Fruit fly (Drosophila melanogaster) whole organism, embryonic: Measurements from ENCODE around the gene CG43248.

Experiments used
- Ada2b ChIP-seq: fragments of 200-800 bp; sonication (Bioruptor generic); IDR thresholded peaks from 2 replicates; pipeline ENCODE4 v1.3.6; 2022; ENCODE audit warnings: missing biosample characterization, missing genetic modification characterization
- Atf3 ChIP-seq: fragments of 200-800 bp; sonication (Bioruptor generic); optimal IDR thresholded peaks from 3 replicates; lab custom pipeline; 2016; ENCODE audit warnings: missing biosample characterization, missing genetic modification characterization
- CG1024 ChIP-seq: fragments of 200-800 bp; sonication (Bioruptor generic); IDR thresholded peaks from 2 replicates; pipeline ENCODE4 v1.3.6; 2022; ENCODE audit warnings: missing biosample characterization, missing genetic modification characterization
- CG10462 ChIP-seq: fragments of 200-800 bp; sonication (Bioruptor generic); optimal IDR thresholded peaks from 2 replicates; lab custom pipeline; 2016; ENCODE audit warnings: missing biosample characterization, missing genetic modification characterization
- CG10654 ChIP-seq: fragments of 200-800 bp; sonication (Bioruptor generic); optimal IDR thresholded peaks from 2 replicates; lab custom pipeline; 2016; ENCODE audit warnings: missing biosample characterization, missing genetic modification characterization
- CG11456 ChIP-seq: fragments of 200-800 bp; sonication (Bioruptor generic); IDR thresholded peaks from 3 replicates; pipeline ENCODE4 v1.3.6; 2022; ENCODE audit warnings: missing biosample characterization, missing genetic modification characterization
- CG12659 ChIP-seq: fragments of 200-800 bp; sonication (Bioruptor generic); optimal IDR thresholded peaks from 3 replicates; lab custom pipeline; 2017; ENCODE audit warnings: mild to moderate bottlenecking, missing biosample characterization, missing genetic modification reagents, missing genetic modification characterization
- CG13287 ChIP-seq: fragments of 200-800 bp; sonication (Bioruptor generic); IDR thresholded peaks from 2 replicates; pipeline ENCODE4 v1.3.6; 2022; ENCODE audit warnings: missing biosample characterization, missing genetic modification characterization; ENCODE audit not compliant: partially characterized antibody
- CG13624 ChIP-seq: fragments of 200-800 bp; sonication (Bioruptor generic); optimal IDR thresholded peaks from 2 replicates; lab custom pipeline; 2016; ENCODE audit warnings: missing biosample characterization, missing genetic modification characterization
- CG13894 ChIP-seq: fragments of 200-800 bp; sonication (Bioruptor generic); optimal IDR thresholded peaks from 3 replicates; lab custom pipeline; 2018; ENCODE audit warnings: missing biosample characterization, mild to moderate bottlenecking, missing genetic modification characterization, moderate library complexity
- CG14667 ChIP-seq: fragments of 200-800 bp; sonication (Bioruptor generic); IDR thresholded peaks from 2 replicates; pipeline ENCODE4 v1.3.6; 2022; ENCODE audit warnings: missing biosample characterization, missing genetic modification characterization
- CG1529 ChIP-seq: fragments of 200-800 bp; sonication (Bioruptor generic); optimal IDR thresholded peaks from 3 replicates; lab custom pipeline; 2018; ENCODE audit warnings: missing biosample characterization, missing genetic modification characterization
- CG1832 ChIP-seq: fragments of 200-800 bp; sonication (Bioruptor generic); optimal IDR thresholded peaks from 2 replicates; lab custom pipeline; 2017; ENCODE audit warnings: missing biosample characterization, mild to moderate bottlenecking, missing genetic modification characterization, inconsistent platforms
- CG2116 ChIP-seq: fragments of 200-800 bp; sonication (Bioruptor generic); optimal IDR thresholded peaks from 3 replicates; lab custom pipeline; 2018; ENCODE audit warnings: missing biosample characterization, mild to moderate bottlenecking, missing genetic modification characterization
- CG33213 ChIP-seq: fragments of 200-800 bp; sonication (Bioruptor generic); optimal IDR thresholded peaks from 3 replicates; lab custom pipeline; 2016; ENCODE audit warnings: missing biosample characterization, missing genetic modification characterization
- CG33557 ChIP-seq: fragments of 200-800 bp; sonication (Bioruptor generic); optimal IDR thresholded peaks from 2 replicates; lab custom pipeline; 2019; ENCODE audit warnings: missing biosample characterization, mild to moderate bottlenecking, missing genetic modification characterization, moderate library complexity
- CG34224 ChIP-seq: fragments of 200-800 bp; sonication (Bioruptor generic); IDR thresholded peaks from 3 replicates; pipeline ENCODE4 v1.3.6; 2022; ENCODE audit warnings: missing biosample characterization, missing genetic modification characterization; ENCODE audit not compliant: partially characterized antibody
- CG4730 ChIP-seq: fragments of 200-800 bp; sonication (Bioruptor generic); IDR thresholded peaks from 2 replicates; pipeline ENCODE4 v1.3.6; 2022; ENCODE audit warnings: missing biosample characterization, missing genetic modification characterization
- CG5953 ChIP-seq: fragments of 200-800 bp; sonication (Bioruptor generic); IDR thresholded peaks from 2 replicates; pipeline ENCODE4 v1.3.6; 2022; ENCODE audit warnings: missing biosample characterization, missing genetic modification characterization
- CG6175 ChIP-seq: fragments of 200-800 bp; sonication (Bioruptor generic); IDR thresholded peaks from 3 replicates; pipeline ENCODE4 v1.3.6; 2022; ENCODE audit warnings: missing biosample characterization, missing genetic modification characterization
- CG6654 ChIP-seq: fragments of 200-800 bp; sonication (Bioruptor generic); optimal IDR thresholded peaks from 2 replicates; lab custom pipeline; 2017; ENCODE audit warnings: missing biosample characterization, mild to moderate bottlenecking, missing genetic modification characterization
- CG6683 ChIP-seq: fragments of 200-800 bp; sonication (Bioruptor generic); optimal IDR thresholded peaks from 2 replicates; lab custom pipeline; 2017; ENCODE audit warnings: missing biosample characterization, mild to moderate bottlenecking, missing genetic modification characterization, missing genetic modification reagents
- CG6791 ChIP-seq: fragments of 200-800 bp; sonication (Bioruptor generic); IDR thresholded peaks from 3 replicates; pipeline ENCODE4 v1.3.6; 2022; ENCODE audit warnings: missing biosample characterization, missing genetic modification characterization; ENCODE audit not compliant: partially characterized antibody
- Chrac-16 ChIP-seq: fragments of 200-800 bp; sonication (Bioruptor generic); optimal IDR thresholded peaks from 3 replicates; lab custom pipeline; 2016; ENCODE audit warnings: missing biosample characterization, missing genetic modification characterization
- Doc2 ChIP-seq: fragments of 200-800 bp; sonication (Bioruptor generic); IDR thresholded peaks from 2 replicates; pipeline ENCODE4 v1.3.6; 2022; ENCODE audit warnings: missing biosample characterization, missing genetic modification characterization
- Dref ChIP-seq: fragments of 200-800 bp; sonication (Bioruptor generic); IDR thresholded peaks from 2 replicates; pipeline ENCODE4 v1.3.6; 2022; ENCODE audit warnings: missing biosample characterization, missing genetic modification characterization
- HLHmδ ChIP-seq: fragments of 200-800 bp; sonication (Bioruptor generic); optimal IDR thresholded peaks from 2 replicates; lab custom pipeline; 2018; ENCODE audit warnings: missing biosample characterization, mild to moderate bottlenecking, missing genetic modification characterization, moderate library complexity
- HmgD ChIP-seq: fragments of 200-800 bp; sonication (Bioruptor generic); optimal IDR thresholded peaks from 3 replicates; lab custom pipeline; 2016; ENCODE audit warnings: missing biosample characterization, missing genetic modification characterization
- Hr51 ChIP-seq, 2 experiments: fragments of 200-800 bp; sonication (Bioruptor generic); optimal IDR thresholded peaks; 2 replicates in 1 of 2; 3 replicates in 1 of 2; lab custom pipeline; 2016 to 2018; ENCODE audit warnings: missing biosample characterization in 2 of 2, missing genetic modification characterization in 2 of 2, mild to moderate bottlenecking in 1 of 2, moderate library complexity in 1 of 2
- Lim3 ChIP-seq: fragments of 200-800 bp; sonication (Bioruptor generic); IDR thresholded peaks from 2 replicates; pipeline ENCODE4 v1.3.6; 2022; ENCODE audit warnings: missing biosample characterization, missing genetic modification characterization
- NK7.1 ChIP-seq: fragments of 200-800 bp; sonication (Bioruptor generic); optimal IDR thresholded peaks from 3 replicates; lab custom pipeline; 2016; ENCODE audit warnings: missing biosample characterization, missing genetic modification characterization
- Sry-β ChIP-seq: fragments of 200-800 bp; sonication (Bioruptor generic); optimal IDR thresholded peaks from 2 replicates; lab custom pipeline; 2018; ENCODE audit warnings: missing biosample characterization, mild to moderate bottlenecking, missing genetic modification characterization, moderate library complexity
- chn ChIP-seq: fragments of 200-800 bp; sonication (Bioruptor generic); optimal IDR thresholded peaks from 2 replicates; lab custom pipeline; 2016; ENCODE audit warnings: missing biosample characterization, missing genetic modification characterization
- dmrt99B ChIP-seq: fragments of 200-800 bp; sonication (Bioruptor generic); optimal IDR thresholded peaks from 2 replicates; lab custom pipeline; 2018; ENCODE audit warnings: missing biosample characterization, mild to moderate bottlenecking, missing genetic modification characterization, moderate library complexity
- gem ChIP-seq: fragments of 200-800 bp; sonication (Bioruptor generic); optimal IDR thresholded peaks from 2 replicates; lab custom pipeline; 2019; ENCODE audit warnings: missing biosample characterization, mild to moderate bottlenecking, missing genetic modification characterization, moderate library complexity
- gsb ChIP-seq: fragments of 200-800 bp; sonication (Bioruptor generic); IDR thresholded peaks from 2 replicates; pipeline ENCODE4 v1.3.6; 2022; ENCODE audit warnings: missing biosample characterization, missing genetic modification characterization
- gt ChIP-seq: fragments of 200-800 bp; sonication (Bioruptor generic); IDR thresholded peaks from 2 replicates; pipeline ENCODE4 v1.3.6; 2022; ENCODE audit warnings: missing biosample characterization, missing genetic modification characterization
- ind ChIP-seq: fragments of 200-800 bp; sonication (Bioruptor generic); optimal IDR thresholded peaks from 3 replicates; lab custom pipeline; 2016; ENCODE audit warnings: missing biosample characterization, missing genetic modification characterization
- kah ChIP-seq: fragments of 200-800 bp; sonication (Bioruptor generic); optimal IDR thresholded peaks from 2 replicates; lab custom pipeline; 2018; ENCODE audit warnings: missing biosample characterization, mild to moderate bottlenecking, missing genetic modification characterization
- klu ChIP-seq: fragments of 200-800 bp; sonication (Bioruptor generic); IDR thresholded peaks from 2 replicates; pipeline ENCODE4 v1.3.6; 2022; ENCODE audit warnings: missing biosample characterization, missing genetic modification characterization
- maf-S ChIP-seq: fragments of 200-800 bp; sonication (Bioruptor generic); optimal IDR thresholded peaks from 2 replicates; lab custom pipeline; 2016; ENCODE audit warnings: missing biosample characterization, missing genetic modification characterization
- nmo ChIP-seq: fragments of 200-800 bp; sonication (Bioruptor generic); optimal IDR thresholded peaks from 2 replicates; lab custom pipeline; 2018; ENCODE audit warnings: missing biosample characterization, mild to moderate bottlenecking, missing genetic modification characterization, moderate library complexity
- nom ChIP-seq: fragments of 200-800 bp; sonication (Bioruptor generic); optimal IDR thresholded peaks from 2 replicates; lab custom pipeline; 2017; ENCODE audit warnings: missing biosample characterization, missing genetic modification characterization, mild to moderate bottlenecking, moderate library complexity, missing genetic modification reagents
- org-1 ChIP-seq: fragments of 200-800 bp; sonication (Bioruptor generic); optimal IDR thresholded peaks from 2 replicates; lab custom pipeline; 2017; ENCODE audit warnings: missing biosample characterization, missing genetic modification characterization
- pnt ChIP-seq: fragments of 200-800 bp; sonication (Bioruptor generic); optimal IDR thresholded peaks from 3 replicates; lab custom pipeline; 2016; ENCODE audit warnings: missing biosample characterization, missing genetic modification characterization
- psq ChIP-seq: fragments of 200-800 bp; sonication (Bioruptor generic); optimal IDR thresholded peaks from 2 replicates; lab custom pipeline; 2017; ENCODE audit warnings: missing biosample characterization, missing genetic modification characterization
- ranshi ChIP-seq: fragments of 200-800 bp; sonication (Bioruptor generic); IDR thresholded peaks from 2 replicates; pipeline ENCODE4 v1.3.6; 2022; ENCODE audit warnings: missing biosample characterization, missing genetic modification characterization
- tap ChIP-seq: fragments of 200-800 bp; optimal IDR thresholded peaks from 3 replicates; lab custom pipeline; 2019; ENCODE audit warnings: missing biosample characterization, mild to moderate bottlenecking, missing genetic modification characterization, moderate library complexity
- vnd ChIP-seq: fragments of 200-800 bp; sonication (Bioruptor generic); IDR thresholded peaks from 3 replicates; pipeline ENCODE4 v1.3.6; 2022; ENCODE audit warnings: missing biosample characterization, missing genetic modification characterization; ENCODE audit not compliant: partially characterized antibody
- zen2 ChIP-seq: fragments of 200-800 bp; sonication (Bioruptor generic); IDR thresholded peaks from 3 replicates; pipeline ENCODE4 v1.3.6; 2022; ENCODE audit warnings: missing biosample characterization, missing genetic modification characterization; ENCODE audit not compliant: partially characterized antibody
- zfh1 ChIP-seq: fragments of 200-800 bp; sonication (Bioruptor generic); IDR thresholded peaks from 3 replicates; pipeline ENCODE4 v1.3.6; 2022; ENCODE audit warnings: missing biosample characterization, missing genetic modification characterization

Gene CG43248

DNA sequence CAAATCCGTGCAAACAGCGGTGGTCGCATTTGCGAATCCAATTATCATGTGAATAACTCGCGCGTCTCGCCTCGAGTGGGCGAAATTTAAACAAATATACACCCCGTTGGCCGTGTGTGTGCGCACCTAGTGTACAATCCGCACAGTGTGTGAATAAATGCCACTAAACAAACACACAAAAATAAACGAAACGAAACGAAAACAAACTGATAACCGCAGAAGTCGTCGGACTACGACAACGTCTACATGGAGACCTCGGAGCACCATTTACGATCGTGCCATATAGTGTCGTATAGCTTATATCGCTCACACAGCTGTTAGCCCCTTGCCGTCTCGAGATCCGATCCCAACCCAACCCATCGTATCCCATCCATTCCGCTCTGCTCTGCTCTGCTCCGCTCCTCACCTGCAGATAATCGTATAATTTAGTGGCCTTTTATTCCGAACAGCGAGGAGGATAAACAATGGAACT lies 35.2 kb upstream of the CG43248 start (continued):
- TF ChIP-seq CG6175 (GFP tag; lab: Robert Waterston, UW) = peak; percentile 54; the same call in 1 of the 3 replicates
- no peak for TF ChIP-seq Atf3 (GFP tag; lab: Kevin White, UChicago)
- no peak for TF ChIP-seq CG5953
- TF ChIP-seq NK7.1 (GFP tag; lab: Kevin White, UChicago) = peak; percentile 31
- TF ChIP-seq CG1024 (GFP tag; lab: Robert Waterston, UW) = no peak
- TF ChIP-seq klu (GFP tag; lab: Robert Waterston, UW) = no peak
- peak; percentile 44 for TF ChIP-seq maf-S (GFP tag; lab: Kevin White, UChicago)
- TF ChIP-seq Hr51 (GFP tag; optimal IDR thresholded peaks at IDR 0.05; lab: Kevin White, UChicago) = peak in 1 of 2 experiments; percentile 63
- TF ChIP-seq Lim3 (GFP tag; lab: Robert Waterston, UW) = no peak
- peak; percentile 42 for TF ChIP-seq CG6683 (GFP tag; lab: Kevin White, UChicago)
- no peak for TF ChIP-seq gem (tag; lab: Kevin White, UChicago)
- TF ChIP-seq CG4730 (GFP tag; lab: Robert Waterston, UW) = no peak
- TF ChIP-seq Doc2 (GFP tag; lab: Robert Waterston, UW) = no peak
- no peak for TF ChIP-seq ind
- peak; percentile 41; the same call in 1 of the 2 replicates for TF ChIP-seq ranshi (GFP tag; lab: Robert Waterston, UW)
- peak; percentile 9 for TF ChIP-seq HmgD (GFP tag; lab: Kevin White, UChicago)
- TF ChIP-seq org-1 = peak; percentile 84
- peak; percentile 41 for TF ChIP-seq CG12659 (GFP tag; lab: Kevin White, UChicago)
- peak; percentile 77 for TF ChIP-seq HLHmδ
- TF ChIP-seq vnd (GFP tag; lab: Robert Waterston, UW) = no peak
- TF ChIP-seq psq (GFP tag; lab: Kevin White, UChicago) = peak; percentile 37
- TF ChIP-seq gsb = peak; percentile 65; the same call in 1 of the 2 replicates
- TF ChIP-seq zen2 = no peak
- TF ChIP-seq Ada2b (GFP tag; lab: Robert Waterston, UW) = no peak
- TF ChIP-seq tap = no peak
- TF ChIP-seq CG2116 (GFP tag; lab: Kevin White, UChicago) = no peak
- TF ChIP-seq kah = peak; percentile 70
- TF ChIP-seq Sry-β (GFP tag; lab: Kevin White, UChicago) = no peak
- TF ChIP-seq CG11456 = 0 out of 3 replicates have a peak, but pooled peaks have one; percentile 67
- TF ChIP-seq zfh1 (GFP tag; lab: Robert Waterston, UW) = peak; percentile 65; the same call in 2 of the 3 replicates
- peak; percentile 74 for TF ChIP-seq CG33557 (GFP tag; lab: Kevin White, UChicago)
- no peak for TF ChIP-seq CG14667
- TF ChIP-seq nmo = no peak
- TF ChIP-seq CG10462 (GFP tag; lab: Kevin White, UChicago) = no peak
- TF ChIP-seq gt (GFP tag; lab: Robert Waterston, UW) = no peak
- peak; percentile 38 for TF ChIP-seq CG13624 (GFP tag; lab: Kevin White, UChicago)
- no peak for TF ChIP-seq pnt (GFP tag; lab: Kevin White, UChicago)
- TF ChIP-seq CG34224 (GFP tag; lab: Robert Waterston, UW) = no peak; the same call in 2 of the 3 replicates
- no peak for TF ChIP-seq CG1832 (GFP tag; lab: Kevin White, UChicago)
- no peak for TF ChIP-seq nom
- TF ChIP-seq CG10654 (GFP tag; lab: Kevin White, UChicago) = peak; percentile 26
- TF ChIP-seq Chrac-16 (GFP tag; lab: Kevin White, UChicago) = no peak
- peak; percentile 67 for TF ChIP-seq CG33213 (GFP tag; lab: Kevin White, UChicago)
- TF ChIP-seq chn = no peak
- no peak for TF ChIP-seq CG6654
- no peak for TF ChIP-seq CG13894 (tag; lab: Kevin White, UChicago)
- TF ChIP-seq CG1529 (GFP tag; lab: Kevin White, UChicago) = peak; percentile 71
- TF ChIP-seq CG6791 = peak; percentile 38
- no peak for TF ChIP-seq Dref (GFP tag; lab: Robert Waterston, UW)
- no peak for TF ChIP-seq CG13287 (GFP tag; lab: Robert Waterston, UW)
- TF ChIP-seq dmrt99B = no peak
